Fruit fly (Drosophila melanogaster) whole organism, embryonic: Measurements from ENCODE around the gene CG18766.

Experiments used
- Atf6 ChIP-seq: fragments of 200-800 bp; sonication (Bioruptor generic); IDR thresholded peaks from 2 replicates; pipeline ENCODE4 v1.3.6; 2022; ENCODE audit warnings: missing biosample characterization, missing genetic modification characterization
- B-H2 ChIP-seq: fragments of 200-800 bp; sonication (Bioruptor generic); optimal IDR thresholded peaks from 2 replicates; lab custom pipeline; 2018; ENCODE audit warnings: missing biosample characterization, mild to moderate bottlenecking, missing genetic modification characterization
- BtbVII ChIP-seq: fragments of 200-800 bp; sonication (Bioruptor generic); optimal IDR thresholded peaks from 3 replicates; lab custom pipeline; 2017; ENCODE audit warnings: missing biosample characterization, mild to moderate bottlenecking, missing genetic modification characterization
- CG1024 ChIP-seq: fragments of 200-800 bp; sonication (Bioruptor generic); IDR thresholded peaks from 2 replicates; pipeline ENCODE4 v1.3.6; 2022; ENCODE audit warnings: missing biosample characterization, missing genetic modification characterization
- CG10462 ChIP-seq: fragments of 200-800 bp; sonication (Bioruptor generic); optimal IDR thresholded peaks from 2 replicates; lab custom pipeline; 2016; ENCODE audit warnings: missing biosample characterization, missing genetic modification characterization
- CG10565 ChIP-seq: fragments of 200-800 bp; sonication (Bioruptor generic); optimal IDR thresholded peaks from 3 replicates; lab custom pipeline; 2016; ENCODE audit warnings: missing biosample characterization, mild to moderate bottlenecking, missing genetic modification characterization
- CG12071 ChIP-seq: fragments of 200-800 bp; sonication (Bioruptor generic); optimal IDR thresholded peaks from 3 replicates; lab custom pipeline; 2018; ENCODE audit warnings: missing biosample characterization, mild to moderate bottlenecking, missing genetic modification characterization
- CG12769 ChIP-seq: fragments of 200-800 bp; sonication (Bioruptor generic); optimal IDR thresholded peaks from 2 replicates; lab custom pipeline; 2019; ENCODE audit warnings: missing biosample characterization, mild to moderate bottlenecking, missing genetic modification characterization, moderate library complexity
- CG1603 ChIP-seq: fragments of 200-800 bp; sonication (Bioruptor generic); optimal IDR thresholded peaks from 2 replicates; lab custom pipeline; 2019; ENCODE audit warnings: missing biosample characterization, mild to moderate bottlenecking, missing genetic modification characterization, moderate library complexity
- CG17328 ChIP-seq: fragments of 200-800 bp; sonication (Bioruptor generic); IDR thresholded peaks from 2 replicates; pipeline ENCODE4 v1.3.6; 2022; ENCODE audit warnings: missing biosample characterization, missing genetic modification characterization
- CG17802 ChIP-seq: fragments of 200-800 bp; sonication (Bioruptor generic); optimal IDR thresholded peaks from 2 replicates; lab custom pipeline; 2018; ENCODE audit warnings: missing biosample characterization, mild to moderate bottlenecking, missing genetic modification characterization, moderate library complexity
- CG18476 ChIP-seq: fragments of 200-800 bp; sonication (Bioruptor generic); optimal IDR thresholded peaks from 2 replicates; lab custom pipeline; 2016; ENCODE audit warnings: missing biosample characterization, mild to moderate bottlenecking, missing genetic modification characterization
- CG3847 ChIP-seq: fragments of 200-800 bp; sonication (Bioruptor generic); IDR thresholded peaks from 2 replicates; pipeline ENCODE4 v1.3.6; 2022; ENCODE audit warnings: missing biosample characterization, missing genetic modification characterization
- CG4360 ChIP-seq: fragments of 200-800 bp; sonication (Bioruptor generic); IDR thresholded peaks from 2 replicates; pipeline ENCODE4 v1.3.6; 2022; ENCODE audit warnings: missing biosample characterization, missing genetic modification characterization
- CG4617 ChIP-seq: fragments of 200-800 bp; sonication (Bioruptor generic); optimal IDR thresholded peaks from 3 replicates; lab custom pipeline; 2016; ENCODE audit warnings: missing biosample characterization, missing genetic modification characterization, borderline replicate concordance
- CG5953 ChIP-seq: fragments of 200-800 bp; sonication (Bioruptor generic); IDR thresholded peaks from 2 replicates; pipeline ENCODE4 v1.3.6; 2022; ENCODE audit warnings: missing biosample characterization, missing genetic modification characterization
- CG6791 ChIP-seq: fragments of 200-800 bp; sonication (Bioruptor generic); IDR thresholded peaks from 3 replicates; pipeline ENCODE4 v1.3.6; 2022; ENCODE audit warnings: missing biosample characterization, missing genetic modification characterization; ENCODE audit not compliant: partially characterized antibody
- CG7271 ChIP-seq: fragments of 200-800 bp; sonication (Bioruptor generic); optimal IDR thresholded peaks from 2 replicates; lab custom pipeline; 2018; ENCODE audit warnings: missing biosample characterization, mild to moderate bottlenecking, missing genetic modification characterization, moderate library complexity
- CG7372 ChIP-seq: fragments of 200-800 bp; sonication (Bioruptor generic); IDR thresholded peaks from 2 replicates; pipeline ENCODE4 v1.3.6; 2022; ENCODE audit warnings: missing biosample characterization, missing genetic modification characterization
- CG7987 ChIP-seq: fragments of 200-800 bp; sonication (Bioruptor generic); optimal IDR thresholded peaks from 2 replicates; lab custom pipeline; 2018; ENCODE audit warnings: missing biosample characterization, mild to moderate bottlenecking, missing genetic modification characterization, moderate library complexity
- CG8089 ChIP-seq: fragments of 200-800 bp; sonication (Bioruptor generic); optimal IDR thresholded peaks from 3 replicates; lab custom pipeline; 2016; ENCODE audit warnings: missing biosample characterization, missing genetic modification characterization
- CG8359 ChIP-seq: fragments of 200-800 bp; sonication (Bioruptor generic); optimal IDR thresholded peaks from 2 replicates; lab custom pipeline; 2017; ENCODE audit warnings: missing biosample characterization, mild to moderate bottlenecking, missing genetic modification characterization, borderline replicate concordance
- CG8388 ChIP-seq: fragments of 200-800 bp; sonication (Bioruptor generic); optimal IDR thresholded peaks from 2 replicates; lab custom pipeline; 2019; ENCODE audit warnings: missing biosample characterization, mild to moderate bottlenecking, missing genetic modification characterization, moderate library complexity
- Dbx ChIP-seq: fragments of 200-800 bp; sonication (Bioruptor generic); IDR thresholded peaks from 3 replicates; pipeline ENCODE4 v1.3.6; 2022; ENCODE audit warnings: missing biosample characterization, missing genetic modification characterization
- Dip2 ChIP-seq: fragments of 200-800 bp; sonication (Bioruptor generic); IDR thresholded peaks from 2 replicates; pipeline ENCODE4 v1.3.6; 2022; ENCODE audit warnings: missing biosample characterization, missing genetic modification characterization
- Doc2 ChIP-seq: fragments of 200-800 bp; sonication (Bioruptor generic); IDR thresholded peaks from 2 replicates; pipeline ENCODE4 v1.3.6; 2022; ENCODE audit warnings: missing biosample characterization, missing genetic modification characterization
- Hr51 ChIP-seq, 2 experiments: fragments of 200-800 bp; sonication (Bioruptor generic); optimal IDR thresholded peaks; 2 replicates in 1 of 2; 3 replicates in 1 of 2; lab custom pipeline; 2016 to 2018; ENCODE audit warnings: missing biosample characterization in 2 of 2, missing genetic modification characterization in 2 of 2, mild to moderate bottlenecking in 1 of 2, moderate library complexity in 1 of 2
- Lpt ChIP-seq: fragments of >200 bp; optimal IDR thresholded peaks from 2 replicates; lab custom pipeline; 2018; ENCODE audit warnings: missing biosample characterization, missing genetic modification characterization
- MTF-1 ChIP-seq: fragments of 200-800 bp; sonication (Bioruptor generic); optimal IDR thresholded peaks from 2 replicates; lab custom pipeline; 2018; ENCODE audit warnings: missing biosample characterization, mild to moderate bottlenecking, missing genetic modification characterization, borderline replicate concordance
- NC2β ChIP-seq: fragments of 200-800 bp; sonication (Bioruptor generic); optimal IDR thresholded peaks from 2 replicates; lab custom pipeline; 2016; ENCODE audit warnings: missing biosample characterization, missing genetic modification characterization
- Nf-YA ChIP-seq: fragments of 200-800 bp; sonication (Bioruptor generic); IDR thresholded peaks from 2 replicates; pipeline ENCODE4 v1.3.6; 2022; ENCODE audit warnings: missing biosample characterization, missing genetic modification characterization
- Rx ChIP-seq: fragments of 200-800 bp; sonication (Bioruptor generic); IDR thresholded peaks from 2 replicates; pipeline ENCODE4 v1.3.6; 2022; ENCODE audit warnings: missing biosample characterization, missing genetic modification characterization
- Sry-δ ChIP-seq: fragments of 200-800 bp; sonication (Bioruptor generic); optimal IDR thresholded peaks from 2 replicates; lab custom pipeline; 2016; ENCODE audit warnings: missing biosample characterization, missing genetic modification characterization
- Taf1 ChIP-seq: fragments of 200-800 bp; sonication (Bioruptor generic); IDR thresholded peaks from 2 replicates; pipeline ENCODE4 v1.3.6; 2022; ENCODE audit warnings: missing biosample characterization, missing genetic modification characterization
- Vsx1 ChIP-seq: fragments of 200-800 bp; sonication (Bioruptor generic); optimal IDR thresholded peaks from 2 replicates; lab custom pipeline; 2017; ENCODE audit warnings: missing biosample characterization, mild to moderate bottlenecking, missing genetic modification characterization, missing genetic modification reagents
- YL-1 ChIP-seq: fragments of 200-800 bp; sonication (Bioruptor generic); optimal IDR thresholded peaks from 3 replicates; lab custom pipeline; 2017; ENCODE audit warnings: missing biosample characterization, mild to moderate bottlenecking, missing genetic modification characterization
- ato ChIP-seq: fragments of 200-800 bp; sonication (Bioruptor generic); IDR thresholded peaks from 2 replicates; pipeline ENCODE4 v1.3.6; 2022; ENCODE audit warnings: missing biosample characterization, missing genetic modification characterization; ENCODE audit not compliant: partially characterized antibody
- bcd ChIP-seq: fragments of 200-800 bp; sonication (Bioruptor generic); optimal IDR thresholded peaks from 2 replicates; lab custom pipeline; 2017; ENCODE audit warnings: missing biosample characterization, mild to moderate bottlenecking, missing genetic modification characterization
- br ChIP-seq: fragments of >200 bp; optimal IDR thresholded peaks from 2 replicates; lab custom pipeline; 2017
- cas ChIP-seq: fragments of 200-800 bp; sonication (Bioruptor generic); IDR thresholded peaks from 2 replicates; pipeline ENCODE4 v1.3.6; 2022; ENCODE audit warnings: missing biosample characterization, missing genetic modification characterization
- crol ChIP-seq: fragments of 200-800 bp; sonication (Bioruptor generic); IDR thresholded peaks from 2 replicates; pipeline ENCODE4 v1.3.6; 2022; ENCODE audit warnings: missing biosample characterization, missing genetic modification characterization
- dati ChIP-seq: fragments of 200-800 bp; sonication (Bioruptor generic); IDR thresholded peaks from 2 replicates; pipeline ENCODE4 v1.3.6; 2022; ENCODE audit warnings: missing biosample characterization, missing genetic modification characterization
- dmrt11E ChIP-seq: fragments of 200-800 bp; sonication (Bioruptor generic); optimal IDR thresholded peaks from 3 replicates; lab custom pipeline; 2018; ENCODE audit warnings: missing biosample characterization, mild to moderate bottlenecking, missing genetic modification characterization, moderate library complexity
- her ChIP-seq: fragments of 200-800 bp; sonication (Bioruptor generic); optimal IDR thresholded peaks from 2 replicates; lab custom pipeline; 2016; ENCODE audit warnings: missing biosample characterization, missing genetic modification characterization
- hth ChIP-seq: fragments of >200 bp; optimal IDR thresholded peaks from 2 replicates; lab custom pipeline; 2017; ENCODE audit warnings: inconsistent platforms
- inv ChIP-seq: fragments of 200-800 bp; sonication (Bioruptor generic); IDR thresholded peaks from 2 replicates; pipeline ENCODE4 v1.3.6; 2022; ENCODE audit warnings: missing biosample characterization, missing genetic modification characterization; ENCODE audit not compliant: partially characterized antibody
- odd ChIP-seq: fragments of 200-800 bp; sonication (Bioruptor generic); optimal IDR thresholded peaks from 2 replicates; lab custom pipeline; 2017; ENCODE audit warnings: missing biosample characterization, mild to moderate bottlenecking, missing genetic modification characterization
- prd ChIP-seq, 3 experiments: fragments of >200 bp in 2 of 3; fragments of 200-800 bp in 1 of 3; sonication (Bioruptor generic) in 1 of 3; optimal IDR thresholded peaks in 2 of 3; IDR thresholded peaks in 1 of 3; 2 replicates in 2 of 3; 3 replicates in 1 of 3; pipeline versions ENCODE4 v1.3.6 to Lab custom; 2017 to 2022; ENCODE audit warnings: missing biosample characterization in 1 of 3, missing genetic modification characterization in 1 of 3
- sisA ChIP-seq: fragments of 200-800 bp; sonication (Bioruptor generic); IDR thresholded peaks from 2 replicates; pipeline ENCODE4 v1.3.6; 2022; ENCODE audit warnings: missing biosample characterization, missing genetic modification characterization
- tin ChIP-seq: fragments of 200-800 bp; sonication (Bioruptor generic); optimal IDR thresholded peaks from 3 replicates; lab custom pipeline; 2016; ENCODE audit warnings: missing biosample characterization, missing genetic modification characterization
- trh ChIP-seq: fragments of 200-800 bp; sonication (Bioruptor generic); optimal IDR thresholded peaks from 2 replicates; lab custom pipeline; 2016; ENCODE audit warnings: missing biosample characterization, missing genetic modification characterization

The CG18766 gene

dm6 chr3R:27282286-27282685, 37.2 kb upstream of the CG18766 start, which contains the start of gene mrt (continued):
- TF ChIP-seq CG17802 (tag; lab: Kevin White, UChicago) = peak; percentile 40
- TF ChIP-seq CG7987 (GFP tag; lab: Kevin White, UChicago) = peak; percentile 73
- peak; percentile 61 for TF ChIP-seq her (GFP tag; lab: Kevin White, UChicago)
- no peak for TF ChIP-seq CG1024
- TF ChIP-seq Rx (GFP tag; lab: Robert Waterston, UW) = no peak
- TF ChIP-seq CG4360 (GFP tag; lab: Robert Waterston, UW) = no peak
- TF ChIP-seq Doc2 (GFP tag; lab: Robert Waterston, UW) = no peak
- 0 out of 3 replicates have a peak, but pooled peaks have one; percentile 27 for TF ChIP-seq CG6791 (GFP tag; lab: Robert Waterston, UW)
- no peak for TF ChIP-seq MTF-1
- no peak for TF ChIP-seq CG5953 (GFP tag; lab: Robert Waterston, UW)
- TF ChIP-seq CG12071 (GFP tag; lab: Kevin White, UChicago) = no peak
- TF ChIP-seq Dip2 (GFP tag; lab: Robert Waterston, UW) = no peak
- TF ChIP-seq CG12769 (tag; lab: Kevin White, UChicago) = peak; percentile 30
- peak; percentile 35 for TF ChIP-seq CG18476 (GFP tag; lab: Kevin White, UChicago)
- TF ChIP-seq Taf1 (GFP tag; lab: Robert Waterston, UW) = no peak
- TF ChIP-seq CG8359 (GFP tag; lab: Kevin White, UChicago) = no peak
- TF ChIP-seq Nf-YA (GFP tag; lab: Robert Waterston, UW) = no peak
- TF ChIP-seq sisA (GFP tag; lab: Robert Waterston, UW) = peak; percentile 53
- no peak for TF ChIP-seq CG7271 (tag; lab: Kevin White, UChicago)
- no peak for TF ChIP-seq NC2β (GFP tag; lab: Kevin White, UChicago)
- no peak for TF ChIP-seq cas (GFP tag; lab: Robert Waterston, UW)
- TF ChIP-seq trh = no peak
- no peak for TF ChIP-seq CG10565 (GFP tag; lab: Kevin White, UChicago)
- peak; percentile 63 for TF ChIP-seq bcd (GFP tag; lab: Kevin White, UChicago)
- 0 out of 2 replicates have a peak, but pooled peaks have one; percentile 43 for TF ChIP-seq CG17328 (GFP tag; lab: Robert Waterston, UW)
- TF ChIP-seq YL-1 (GFP tag; lab: Kevin White, UChicago) = no peak
- TF ChIP-seq crol = no peak
- peak; percentile 15 for TF ChIP-seq dmrt11E (tag; lab: Kevin White, UChicago)
- TF ChIP-seq CG3847 = peak; percentile 46
- TF ChIP-seq CG4617 (GFP tag; lab: Kevin White, UChicago) = peak; percentile 12
- TF ChIP-seq CG8089 (GFP tag; lab: Kevin White, UChicago) = peak; percentile 33
- 0 out of 2 replicates have a peak, but pooled peaks have one; percentile 46 for TF ChIP-seq CG7372 (GFP tag; lab: Robert Waterston, UW)
- TF ChIP-seq hth (lab: Kevin White, UChicago) = no peak
- TF ChIP-seq odd (GFP tag; lab: Kevin White, UChicago) = no peak
- TF ChIP-seq br (lab: Kevin White, UChicago) = no peak
- peak; percentile 70 for TF ChIP-seq Dbx (GFP tag; lab: Robert Waterston, UW)
- peak; percentile 66 for TF ChIP-seq Atf6 (GFP tag; lab: Robert Waterston, UW)
- no peak for TF ChIP-seq inv (GFP tag; lab: Robert Waterston, UW)
- TF ChIP-seq ato (GFP tag; lab: Robert Waterston, UW) = no peak
- TF ChIP-seq CG8388 = peak; percentile 100
- TF ChIP-seq B-H2 (GFP tag; lab: Kevin White, UChicago) = no peak
- no peak for TF ChIP-seq BtbVII (GFP tag; lab: Kevin White, UChicago)
- peak; percentile 31 for TF ChIP-seq CG1603 (tag; lab: Kevin White, UChicago)
- no peak for TF ChIP-seq Vsx1 (GFP tag; lab: Kevin White, UChicago)
- no peak for TF ChIP-seq Lpt (GFP tag; lab: Kevin White, UChicago)
- TF ChIP-seq tin = peak; percentile 39
- no peak for TF ChIP-seq dati (GFP tag; lab: Robert Waterston, UW)
- peak; percentile 14 to 67 for TF ChIP-seq Hr51 (GFP tag; optimal IDR thresholded peaks at IDR 0.05; lab: Kevin White, UChicago)
- TF ChIP-seq prd (optimal IDR thresholded peaks at IDR 0.05; lab: Kevin White, UChicago) = no peak
- peak; percentile 42; the same call in 2 of the 3 replicates for TF ChIP-seq prd (GFP tag; IDR thresholded peaks at IDR 0.05; lab: Robert Waterston, UW)
- TF ChIP-seq Sry-δ = peak; percentile 14
- no peak for TF ChIP-seq CG10462 (GFP tag; lab: Kevin White, UChicago)
